Worm (Caenorhabditis elegans) whole organism, L4 larva: ENCODE measurements around the gene F09B12.3.

Experiments used
- D1046.2 ChIP-seq: fragments of 200-800 bp; sonication (Bioruptor generic); IDR thresholded peaks from 2 replicates; pipeline ENCODE4 v1.3.6; 2022; ENCODE audit warnings: missing genetic modification characterization, missing compliant biosample characterization
- F26F4.8 ChIP-seq: fragments of 200-800 bp; sonication (Bioruptor generic); conservative IDR thresholded peaks from 2 replicates; pipeline ENCODE4 v1.3.6; 2022; ENCODE audit warnings: missing genetic modification characterization, missing compliant biosample characterization
- F44E2.7 ChIP-seq: fragments of 200-800 bp; sonication (Bioruptor generic); IDR thresholded peaks from 2 replicates; pipeline ENCODE4 v2.1.2; 2022; ENCODE audit warnings: missing genetic modification characterization, missing compliant biosample characterization
- T26A8.4 ChIP-seq: fragments of 200-800 bp; sonication (Bioruptor generic); IDR thresholded peaks from 2 replicates; pipeline ENCODE4 v1.3.6; 2022; ENCODE audit warnings: missing genetic modification characterization, missing compliant biosample characterization
- Y105C5A.15 ChIP-seq: fragments of 200-800 bp; sonication (Bioruptor generic); IDR thresholded peaks from 2 replicates; pipeline ENCODE4 v1.3.6; 2022; ENCODE audit warnings: missing genetic modification characterization, missing compliant biosample characterization
- Y75B8A.6 ChIP-seq: fragments of 200-800 bp; sonication (Bioruptor generic); IDR thresholded peaks from 2 replicates; pipeline ENCODE4 v1.3.6; 2022; ENCODE audit warnings: missing genetic modification reagents, missing genetic modification characterization, missing compliant biosample characterization
- aly-2 ChIP-seq: sonication (generic microtip); optimal IDR thresholded peaks from 2 replicates; lab custom pipeline; 2018; ENCODE audit warnings: missing biosample characterization, missing genetic modification characterization
- attf-4 ChIP-seq: sonication (generic microtip); optimal IDR thresholded peaks from 3 replicates; lab custom pipeline; 2017; ENCODE audit warnings: missing biosample characterization, missing genetic modification characterization
- ceh-20 ChIP-seq: fragments of 200-800 bp; sonication (Bioruptor generic); IDR thresholded peaks from 2 replicates; pipeline ENCODE4 v1.3.6; 2022; ENCODE audit warnings: missing genetic modification reagents, missing genetic modification characterization, missing compliant biosample characterization
- ceh-28 ChIP-seq: fragments of 150-350 bp; optimal IDR thresholded peaks from 2 replicates; lab custom pipeline; 2014; ENCODE audit warnings: missing biosample characterization, missing genetic modification reagents, missing genetic modification characterization
- ceh-32 ChIP-seq: sonication (generic microtip); optimal IDR thresholded peaks from 2 replicates; lab custom pipeline; 2016; ENCODE audit warnings: mild to moderate bottlenecking, missing genetic modification characterization, missing compliant biosample characterization; ENCODE audit not compliant: poor library complexity
- ceh-44 ChIP-seq: fragments of 200-800 bp; sonication (Bioruptor generic); IDR thresholded peaks from 2 replicates; pipeline ENCODE4 v1.3.6; 2022; ENCODE audit warnings: missing genetic modification reagents, missing genetic modification characterization, missing compliant biosample characterization
- ceh-62 ChIP-seq: sonication (generic microtip); optimal IDR thresholded peaks from 2 replicates; lab custom pipeline; 2017; ENCODE audit warnings: missing biosample characterization, missing genetic modification characterization
- ceh-82 ChIP-seq: sonication (generic microtip); optimal IDR thresholded peaks from 2 replicates; lab custom pipeline; 2017; ENCODE audit warnings: missing biosample characterization, missing genetic modification characterization
- ctbp-1 ChIP-seq: fragments of 200-800 bp; sonication (Bioruptor generic); IDR thresholded peaks from 2 replicates; pipeline ENCODE4 v1.3.6; 2022; ENCODE audit warnings: missing genetic modification reagents, missing genetic modification characterization, missing compliant biosample characterization
- daf-12 ChIP-seq: fragments of 150-350 bp; optimal IDR thresholded peaks from 2 replicates; lab custom pipeline; 2014; ENCODE audit warnings: missing biosample characterization, missing genetic modification reagents, missing genetic modification characterization
- daf-16 ChIP-seq, 3 experiments: sonication (generic microtip); optimal IDR thresholded peaks; 2 replicates each; lab custom pipeline; 2016 to 2017; ENCODE audit warnings: missing genetic modification characterization in 3 of 3, missing genetic modification reagents in 3 of 3, mild to moderate bottlenecking in 2 of 3, missing compliant biosample characterization in 2 of 3, missing biosample characterization in 1 of 3, moderate library complexity in 1 of 3
- daf-8 ChIP-seq: fragments of 200-800 bp; sonication (Bioruptor generic); IDR thresholded peaks from 2 replicates; pipeline ENCODE4 v1.3.6; 2022; ENCODE audit warnings: missing genetic modification characterization, missing compliant biosample characterization
- dmd-6 ChIP-seq: fragments of 200-800 bp; sonication (Bioruptor generic); IDR thresholded peaks from 2 replicates; pipeline ENCODE4 v1.3.6; 2022; ENCODE audit warnings: missing genetic modification reagents, missing genetic modification characterization, missing compliant biosample characterization
- dmd-8 ChIP-seq: fragments of 200-800 bp; sonication (Bioruptor generic); IDR thresholded peaks from 2 replicates; pipeline ENCODE4 v1.3.6; 2022; ENCODE audit warnings: missing genetic modification characterization, missing compliant biosample characterization
- dmd-9 ChIP-seq: fragments of 200-800 bp; sonication (Bioruptor generic); IDR thresholded peaks from 2 replicates; pipeline ENCODE4 v1.3.6; 2022; ENCODE audit warnings: missing genetic modification reagents, missing genetic modification characterization, missing compliant biosample characterization
- dpl-1 ChIP-seq: fragments of 150-350 bp; optimal IDR thresholded peaks from 2 replicates; lab custom pipeline; 2014; ENCODE audit warnings: missing biosample characterization, missing genetic modification reagents, missing genetic modification characterization
- duxl-1 ChIP-seq: sonication (generic microtip); optimal IDR thresholded peaks from 2 replicates; lab custom pipeline; 2016; ENCODE audit warnings: mild to moderate bottlenecking, missing genetic modification characterization, moderate library complexity, missing compliant biosample characterization; ENCODE audit not compliant: poor library complexity
- gei-8 ChIP-seq: fragments of 200-800 bp; sonication (Bioruptor generic); optimal IDR thresholded peaks from 2 replicates; lab custom pipeline; 2018; ENCODE audit warnings: mild to moderate bottlenecking, missing genetic modification characterization, missing compliant biosample characterization
- hif-1 ChIP-seq, 2 experiments: sonication (generic microtip); optimal IDR thresholded peaks; 2 replicates each; lab custom pipeline; 2016 to 2017; ENCODE audit warnings: missing compliant biosample characterization in 2 of 2, missing genetic modification characterization in 2 of 2, missing genetic modification reagents in 2 of 2, missing genotype in 2 of 2, mild to moderate bottlenecking in 1 of 2
- hlh-30 ChIP-seq: sonication (generic microtip); optimal IDR thresholded peaks from 2 replicates; lab custom pipeline; 2017; ENCODE audit warnings: antibody characterized with exemption, mild to moderate bottlenecking, missing genetic modification characterization, missing compliant biosample characterization; ENCODE audit not compliant: insufficient read depth
- hmg-1.1 ChIP-seq: fragments of 200-800 bp; sonication (Bioruptor generic); IDR thresholded peaks from 2 replicates; pipeline ENCODE4 v1.3.6; 2022; ENCODE audit warnings: missing genetic modification reagents, missing genetic modification characterization, missing compliant biosample characterization
- lin-39 ChIP-seq: fragments of 150-350 bp; optimal IDR thresholded peaks from 2 replicates; lab custom pipeline; 2014; ENCODE audit warnings: missing biosample characterization, missing genetic modification reagents, missing genetic modification characterization
- lsy-2 ChIP-seq, 2 experiments: fragments of 150-350 bp in 1 of 2; sonication (generic microtip) in 1 of 2; optimal IDR thresholded peaks; 2 replicates each; lab custom pipeline; 2014 to 2017; ENCODE audit warnings: missing biosample characterization in 2 of 2, missing genetic modification characterization in 2 of 2
- mes-2 ChIP-seq: sonication (generic microtip); optimal IDR thresholded peaks from 2 replicates; lab custom pipeline; 2016; ENCODE audit warnings: missing genotype, mild to moderate bottlenecking, missing genetic modification characterization, missing compliant biosample characterization; ENCODE audit not compliant: poor library complexity, severe bottlenecking
- nhr-10 ChIP-seq: fragments of 150-350 bp; optimal IDR thresholded peaks from 2 replicates; lab custom pipeline; 2014; ENCODE audit warnings: missing biosample characterization, missing genetic modification characterization
- nhr-102 ChIP-seq: sonication (generic microtip); optimal IDR thresholded peaks from 2 replicates; lab custom pipeline; 2016; ENCODE audit warnings: mild to moderate bottlenecking, missing genetic modification characterization, moderate library complexity, missing compliant biosample characterization
- nhr-111 ChIP-seq: fragments of 200-800 bp; sonication (Bioruptor generic); optimal IDR thresholded peaks from 2 replicates; lab custom pipeline; 2018; ENCODE audit warnings: mild to moderate bottlenecking, missing genetic modification characterization, missing compliant biosample characterization
- nhr-28 ChIP-seq: fragments of 150-350 bp; optimal IDR thresholded peaks from 2 replicates; lab custom pipeline; 2014; ENCODE audit warnings: missing biosample characterization, missing genetic modification characterization
- nhr-41 ChIP-seq: fragments of 200-800 bp; sonication (Bioruptor generic); IDR thresholded peaks from 2 replicates; pipeline ENCODE4 v1.3.6; 2022; ENCODE audit warnings: missing genetic modification reagents, missing genetic modification characterization, missing compliant biosample characterization
- nhr-6 ChIP-seq: fragments of 150-350 bp; optimal IDR thresholded peaks from 2 replicates; lab custom pipeline; 2014; ENCODE audit warnings: missing biosample characterization, missing genetic modification characterization
- nhr-76 ChIP-seq: fragments of 150-350 bp; optimal IDR thresholded peaks from 2 replicates; lab custom pipeline; 2014; ENCODE audit warnings: missing biosample characterization, missing genetic modification characterization
- php-3 ChIP-seq: fragments of 200-800 bp; sonication (Bioruptor generic); IDR thresholded peaks from 2 replicates; pipeline ENCODE4 v1.3.6; 2022; ENCODE audit warnings: missing genetic modification reagents, missing genetic modification characterization, missing compliant biosample characterization
- pqm-1 ChIP-seq: sonication (generic microtip); optimal IDR thresholded peaks from 2 replicates; lab custom pipeline; 2017; ENCODE audit warnings: missing biosample characterization, missing genetic modification characterization
- saeg-2 ChIP-seq: fragments of 200-800 bp; sonication (Bioruptor generic); IDR thresholded peaks from 2 replicates; pipeline ENCODE4 v1.3.6; 2022; ENCODE audit warnings: missing genetic modification reagents, missing genetic modification characterization, missing compliant biosample characterization
- skn-1 ChIP-seq: fragments of 150-350 bp; optimal IDR thresholded peaks from 2 replicates; lab custom pipeline; 2014; ENCODE audit warnings: missing biosample characterization, missing genetic modification characterization
- snpc-4 ChIP-seq: fragments of 150-350 bp; optimal IDR thresholded peaks from 2 replicates; lab custom pipeline; 2014; ENCODE audit warnings: missing biosample characterization, missing genetic modification characterization
- spr-1 ChIP-seq: sonication (generic microtip); optimal IDR thresholded peaks from 2 replicates; lab custom pipeline; 2016; ENCODE audit warnings: mild to moderate bottlenecking, missing genetic modification characterization, missing compliant biosample characterization
- tag-97 ChIP-seq: fragments of 200-800 bp; sonication (Bioruptor generic); IDR thresholded peaks from 2 replicates; pipeline ENCODE4 v1.3.6; 2022; ENCODE audit warnings: missing genetic modification characterization, missing compliant biosample characterization
- tra-1 ChIP-seq: fragments of 200-800 bp; sonication (Bioruptor generic); IDR thresholded peaks from 2 replicates; pipeline ENCODE4 v1.3.6; 2022; ENCODE audit warnings: missing genetic modification reagents, missing genetic modification characterization, missing compliant biosample characterization
- unc-130 ChIP-seq: sonication (generic microtip); optimal IDR thresholded peaks from 2 replicates; lab custom pipeline; 2016; ENCODE audit warnings: missing genetic modification reagents, missing genetic modification characterization, missing compliant biosample characterization
- unc-39 ChIP-seq: sonication (generic microtip); optimal IDR thresholded peaks from 2 replicates; lab custom pipeline; 2017; ENCODE audit warnings: missing biosample characterization, missing genetic modification characterization
- unc-62 ChIP-seq, 3 experiments: fragments of 150-350 bp in 1 of 3; sonication (generic microtip); optimal IDR thresholded peaks in 2 of 3; peaks in 1 of 3; 1 replicate in 1 of 3; 2 replicates in 2 of 3; lab custom pipeline; 2014 to 2017; ENCODE audit warnings: missing biosample characterization in 3 of 3, missing genetic modification characterization in 3 of 3, missing genetic modification reagents in 3 of 3, missing genotype in 1 of 3
- zfp-2 ChIP-seq: sonication (generic microtip); optimal IDR thresholded peaks from 2 replicates; lab custom pipeline; 2016; ENCODE audit warnings: mild to moderate bottlenecking, missing genetic modification characterization, missing compliant biosample characterization

The F09B12.3 gene

ce11 chrX:15081486-15081885 lies 16.3 kb downstream of the F09B12.3 start (continued):
- TF ChIP-seq mes-2 (tag; lab: Kevin White, UChicago) (no peak), ceh-44 (no peak), duxl-1 (no peak)

DNA sequence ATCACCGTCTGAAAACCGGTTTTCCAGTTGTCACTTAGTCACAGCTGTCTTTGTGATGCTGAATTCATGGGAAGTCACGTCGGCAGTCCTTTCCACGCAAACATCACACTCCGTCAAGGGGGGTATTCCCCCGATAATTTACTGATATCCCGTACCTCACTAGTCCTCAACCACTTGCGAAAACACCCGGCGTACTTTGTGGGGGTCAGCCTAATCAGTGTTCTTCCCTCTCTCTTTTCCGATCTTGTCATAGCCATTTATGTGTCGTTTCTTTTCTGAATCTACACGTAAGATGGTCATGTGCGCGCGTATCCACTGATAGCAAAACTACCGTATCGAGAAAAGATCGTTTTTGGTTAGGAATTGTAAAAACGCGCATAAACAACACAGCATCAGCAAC lies 18.3 kb downstream of the F09B12.3 start:
- TF ChIP-seq T26A8.4 (GFP tag; lab: Robert Waterston, UW) (no peak), tra-1 (GFP tag; lab: Robert Waterston, UW) (no peak), hmg-1.1 (GFP tag; lab: Robert Waterston, UW) (no peak), skn-1 (tag; lab: Kevin White, UChicago) (no peak), D1046.2 (GFP tag; lab: Robert Waterston, UW) (no peak), nhr-111 (GFP tag; lab: Kevin White, UChicago) (no peak), unc-62 (GFP tag; optimal IDR thresholded peaks at IDR 0.05 in 1 of 2; lab: Kevin White, UChicago) (peak in 1 of 2 experiments; percentile 59), unc-62 (tag; optimal IDR thresholded peaks at IDR 0.05; lab: Kevin White, UChicago) (no peak), F44E2.7 (no peak), nhr-41 (no peak), nhr-6 (tag; lab: Kevin White, UChicago) (no peak), gei-8 (GFP tag; lab: Kevin White, UChicago) (peak; percentile 10), daf-8 (no peak), spr-1 (tag; lab: Kevin White, UChicago) (no peak), lsy-2 (tag; optimal IDR thresholded peaks at IDR 0.05; lab: Kevin White, UChicago) (peak in 1 of 2 experiments; percentile 22), lin-39 (tag; lab: Kevin White, UChicago) (no peak), nhr-10 (tag; lab: Kevin White, UChicago) (no peak), aly-2 (tag; lab: Kevin White, UChicago) (no peak), nhr-28 (tag; lab: Kevin White, UChicago) (peak; percentile 43), dpl-1 (GFP tag; lab: Kevin White, UChicago) (no peak), nhr-102 (tag; lab: Kevin White, UChicago) (no peak), nhr-76 (tag; lab: Kevin White, UChicago) (no peak), saeg-2 (GFP tag; lab: Robert Waterston, UW) (no peak), ceh-28 (tag; lab: Kevin White, UChicago) (no peak), duxl-1 (no peak), Y75B8A.6 (no peak), unc-130 (GFP tag; lab: Kevin White, UChicago) (no peak), ctbp-1 (GFP tag; lab: Robert Waterston, UW) (no peak), unc-39 (tag; lab: Kevin White, UChicago) (no peak), daf-16 (GFP tag; optimal IDR thresholded peaks at IDR 0.05; lab: Kevin White, UChicago) (no peak), daf-16 (tag; optimal IDR thresholded peaks at IDR 0.05; lab: Kevin White, UChicago) (no peak), snpc-4 (tag; lab: Kevin White, UChicago) (no peak), php-3 (no peak), F26F4.8 (GFP tag; lab: Robert Waterston, UW) (no peak), ceh-20 (no peak), pqm-1 (tag; lab: Kevin White, UChicago) (no peak), zfp-2 (tag; lab: Kevin White, UChicago) (no peak), dmd-6 (GFP tag; lab: Robert Waterston, UW) (peak; percentile 28), mes-2 (tag; lab: Kevin White, UChicago) (no peak), dmd-9 (GFP tag; lab: Robert Waterston, UW) (no peak), tag-97 (no peak), hif-1 (tag; optimal IDR thresholded peaks at IDR 0.05; lab: Kevin White, UChicago) (peak; percentile 18 to 73), hlh-30 (tag; lab: Kevin White, UChicago) (peak; percentile 55), Y105C5A.15 (GFP tag; lab: Robert Waterston, UW) (no peak), ceh-32 (tag; lab: Kevin White, UChicago) (no peak), attf-4 (tag; lab: Kevin White, UChicago) (no peak), dmd-8 (GFP tag; lab: Robert Waterston, UW) (no peak), daf-12 (tag; lab: Kevin White, UChicago) (no peak), ceh-82 (tag; lab: Kevin White, UChicago) (no peak), ceh-62 (no peak)
